Worm (Caenorhabditis elegans): ENCODE measurements around the gene W06D11.2.

W06D11.2 gene

DNA sequence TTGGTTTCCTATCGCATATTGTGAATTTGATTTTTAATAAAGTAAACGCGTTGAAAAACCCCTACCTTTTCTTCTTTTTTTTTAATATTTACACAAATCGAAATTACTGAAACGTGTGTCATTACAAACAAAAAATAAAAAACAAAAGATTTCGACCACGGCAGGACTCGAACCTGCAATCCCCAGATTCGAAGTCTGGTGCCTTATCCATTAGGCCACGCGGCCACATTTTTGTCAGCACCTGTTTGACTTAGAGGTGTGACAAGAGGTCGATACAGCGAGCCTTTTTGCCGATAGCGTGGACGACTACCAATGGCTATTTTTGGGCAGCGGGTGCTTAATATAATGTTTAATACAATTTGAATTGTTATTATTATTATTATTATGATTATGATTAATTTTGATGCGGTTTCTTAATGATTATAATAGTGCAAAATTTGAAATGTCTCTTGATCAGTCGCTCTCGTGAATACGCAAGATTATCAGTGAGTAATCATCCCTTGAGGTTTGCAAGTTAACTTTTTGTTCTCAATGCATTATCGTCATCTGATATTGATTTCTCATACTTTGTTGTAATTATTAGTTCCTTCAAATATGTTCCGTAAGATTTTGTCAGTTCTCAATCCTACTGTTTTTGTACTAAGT, 41.4 kb upstream of the W06D11.2 start, which contains the start of gene srd-44 (continued):
- TF ChIP-seq ceh-63 (GFP tag; optimal IDR thresholded peaks at IDR 0.05) (no peak), nhr-84 (tag; optimal IDR thresholded peaks at IDR 0.05) (no peak), lir-3 (tag; optimal IDR thresholded peaks at IDR 0.05; ENCODE audit: poor library complexity) (peak; percentile 48), elt-2 (tag; optimal IDR thresholded peaks at IDR 0.05) (no peak), nhr-71 (tag; optimal IDR thresholded peaks at IDR 0.05) (peak; percentile 31)

DNA sequence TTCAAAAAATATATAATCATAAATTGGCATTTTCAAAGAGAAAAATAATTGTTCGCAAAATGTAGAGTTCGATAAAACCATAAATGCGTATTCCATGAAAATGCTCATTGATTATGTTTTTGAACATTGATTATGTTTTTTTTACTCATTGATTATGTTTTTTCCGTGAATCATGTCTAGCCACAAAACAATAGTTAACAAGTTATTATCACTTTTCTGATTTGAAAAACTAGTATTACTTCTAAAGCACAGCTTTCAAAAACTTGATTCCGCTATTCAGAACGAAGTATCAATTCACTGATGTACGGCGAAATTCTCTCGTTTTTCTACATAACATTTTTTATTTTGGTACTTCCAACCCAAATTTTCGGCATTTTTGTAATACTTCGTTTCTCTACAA, 39.3 kb upstream of the W06D11.2 start, which contains the start of gene srd-48:
TSS of gene srd-48 (plus strand) at position 301 of the 400 bp plus-strand sequence.
- TF ChIP-seq mdl-1 (tag; optimal IDR thresholded peaks at IDR 0.05), result no peak
- no peak for TF ChIP-seq lin-13 (GFP tag; optimal IDR thresholded peaks at IDR 0.05)
- no peak for TF ChIP-seq unc-62 (GFP tag; optimal IDR thresholded peaks at IDR 0.05)
- TF ChIP-seq tbx-2 (tag; optimal IDR thresholded peaks at IDR 0.05), result no peak
- no peak for TF ChIP-seq fkh-10 (GFP tag; optimal IDR thresholded peaks at IDR 0.05)
- TF ChIP-seq nhr-84 (tag; optimal IDR thresholded peaks at IDR 0.05), result no peak
- TF ChIP-seq nhr-71 (tag; optimal IDR thresholded peaks at IDR 0.05), result no peak
- no peak for TF ChIP-seq lin-14 (GFP tag; optimal IDR thresholded peaks at IDR 0.05)
- no peak for TF ChIP-seq efl-1 (optimal IDR thresholded peaks at IDR 0.05)
- TF ChIP-seq efl-1 (GFP tag; optimal IDR thresholded peaks at IDR 0.05 in 1 of 2), result no peak
- TF ChIP-seq ceh-8 (GFP tag; optimal IDR thresholded peaks at IDR 0.05), result no peak
- no peak for TF ChIP-seq F16B12.6 (tag; optimal IDR thresholded peaks at IDR 0.05)
- no peak for TF ChIP-seq elt-2 (tag; optimal IDR thresholded peaks at IDR 0.05)
- no peak for TF ChIP-seq fkh-8 (tag; optimal IDR thresholded peaks at IDR 0.05)
- TF ChIP-seq mep-1 (tag; optimal IDR thresholded peaks at IDR 0.05), result no peak

DNA sequence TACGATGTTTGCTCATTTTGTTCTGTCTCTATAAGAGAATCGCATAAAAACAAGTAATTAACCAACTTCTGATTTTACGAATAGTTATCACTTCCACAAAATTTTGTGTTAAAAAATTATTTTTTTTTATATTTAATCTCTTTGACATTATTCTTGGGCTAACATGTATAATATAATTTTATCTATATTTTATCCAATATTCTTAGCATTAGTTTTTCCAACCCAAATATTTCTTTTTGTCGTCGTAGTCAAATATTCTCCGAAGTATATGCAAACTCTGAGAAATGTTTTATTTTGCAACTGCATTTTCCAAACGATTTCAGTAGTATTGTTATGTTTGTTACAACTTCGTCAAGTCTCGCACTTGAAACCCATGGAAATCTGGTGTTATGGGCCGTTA, 36.9 kb upstream of the W06D11.2 start, which contains the start of gene srd-47:
TSS of gene srd-47 (plus strand) at position 164 of the 400 bp plus-strand sequence.
- TF ChIP-seq efl-1 (optimal IDR thresholded peaks at IDR 0.05), result no peak
- peak in 1 of 2 experiments; percentile 70 for TF ChIP-seq efl-1 (GFP tag; optimal IDR thresholded peaks at IDR 0.05 in 1 of 2)
- TF ChIP-seq nhr-237 (tag; optimal IDR thresholded peaks at IDR 0.05), result no peak

DNA sequence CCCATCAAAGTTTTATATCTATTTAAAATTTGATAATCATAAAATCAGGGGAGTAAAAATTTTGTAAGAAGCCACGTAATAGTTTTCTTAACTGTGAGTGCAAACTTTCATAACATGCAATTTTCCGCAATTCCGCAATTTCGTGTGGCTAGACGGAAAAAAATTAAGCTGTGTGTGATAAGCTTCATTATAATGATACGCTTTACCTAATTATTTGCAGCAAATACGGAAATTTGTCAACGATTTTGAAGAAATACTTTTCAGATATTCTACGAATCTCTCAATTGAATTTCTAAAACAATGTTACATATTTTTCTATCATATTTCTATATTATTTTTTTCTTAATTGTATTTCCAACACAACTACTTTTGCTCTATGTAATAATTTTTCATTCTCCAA, 35.3 kb upstream of the W06D11.2 start, which contains the start of gene srd-46:
TSS of gene srd-46 (plus strand) at position 301 of the 400 bp plus-strand sequence.
- no peak for TF ChIP-seq sox-4 (tag; optimal IDR thresholded peaks at IDR 0.05)
- no peak for TF ChIP-seq swsn-7 (tag; optimal IDR thresholded peaks at IDR 0.05)
- no peak for TF ChIP-seq ceh-90 (tag; optimal IDR thresholded peaks at IDR 0.05)
- no peak for TF ChIP-seq ztf-4 (tag; optimal IDR thresholded peaks at IDR 0.05)
- TF ChIP-seq nhr-71 (tag; optimal IDR thresholded peaks at IDR 0.05), result peak; percentile 18
- TF ChIP-seq nhr-47 (tag; optimal IDR thresholded peaks at IDR 0.05), result no peak
- TF ChIP-seq lin-35 (GFP tag; optimal IDR thresholded peaks at IDR 0.05), result no peak
- no peak for TF ChIP-seq unc-62 (GFP tag; optimal IDR thresholded peaks at IDR 0.05)

DNA sequence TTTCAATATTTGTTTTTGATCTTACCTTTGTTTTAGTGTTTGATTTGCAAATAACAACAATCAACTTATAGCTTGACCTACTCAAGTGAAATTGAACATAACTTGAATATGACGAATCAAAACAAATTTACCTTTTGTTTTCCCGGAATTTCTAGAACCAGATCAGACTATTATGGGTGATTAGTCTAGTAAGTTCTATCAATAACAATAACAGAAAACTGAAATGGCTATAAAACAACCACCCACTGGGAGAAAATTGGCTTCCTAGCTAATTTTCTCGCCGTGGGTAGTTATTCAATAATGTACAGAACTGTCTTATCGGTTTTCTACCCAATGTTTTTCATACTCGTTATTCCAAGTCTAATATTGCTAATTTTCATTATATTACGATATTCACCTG, 32.1 kb upstream of the W06D11.2 start, which contains the start of gene srd-45:
TSS of gene srd-45 (plus strand) at position 301 of the 400 bp plus-strand sequence.
- TF ChIP-seq ceh-63 (GFP tag; optimal IDR thresholded peaks at IDR 0.05) (no peak), sptf-1 (tag; optimal IDR thresholded peaks at IDR 0.05) (no peak), nhr-84 (tag; optimal IDR thresholded peaks at IDR 0.05) (no peak)

DNA sequence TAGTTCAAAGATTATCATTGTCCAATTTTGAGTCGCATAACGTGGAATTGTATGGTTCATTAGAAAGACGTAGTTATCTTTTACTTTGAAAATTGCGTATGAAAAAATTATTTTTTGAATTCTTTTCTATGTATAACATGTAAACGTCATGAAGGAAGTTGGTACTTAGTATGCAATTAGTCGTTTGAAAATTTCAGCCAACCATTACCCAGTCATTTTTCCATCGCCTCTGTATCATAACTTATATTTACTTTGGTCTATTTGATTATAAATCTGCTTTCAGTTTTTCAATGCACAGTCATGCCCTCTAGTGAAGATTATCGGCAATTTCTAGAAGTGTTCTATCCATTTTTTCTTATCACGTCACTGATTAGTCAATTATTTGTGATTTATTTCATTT, 29.9 kb upstream of the W06D11.2 start, which contains the start of gene srd-41:
TSS of gene srd-41 (plus strand) at position 301 of the 400 bp plus-strand sequence.
- no peak for TF ChIP-seq efl-3 (GFP tag; optimal IDR thresholded peaks at IDR 0.05)
- no peak for TF ChIP-seq mab-9 (GFP tag; IDR thresholded peaks at IDR 0.05)
- no peak for TF ChIP-seq pax-3 (tag; optimal IDR thresholded peaks at IDR 0.05)
- TF ChIP-seq lin-13 (GFP tag; optimal IDR thresholded peaks at IDR 0.05), result no peak
- no peak for TF ChIP-seq mep-1 (tag; optimal IDR thresholded peaks at IDR 0.05)
- no peak for TF ChIP-seq nhr-28 (tag; optimal IDR thresholded peaks at IDR 0.05)
- TF ChIP-seq lir-3 (tag; optimal IDR thresholded peaks at IDR 0.05; ENCODE audit: poor library complexity), result no peak
- TF ChIP-seq efl-1 (optimal IDR thresholded peaks at IDR 0.05), result no peak
- TF ChIP-seq efl-1 (GFP tag; optimal IDR thresholded peaks at IDR 0.05 in 1 of 2), result no peak
- TF ChIP-seq mef-2 (tag; optimal IDR thresholded peaks at IDR 0.05), result no peak
- no peak for TF ChIP-seq snpc-4 (tag; optimal IDR thresholded peaks at IDR 0.05)
- TF ChIP-seq ceh-63 (GFP tag; optimal IDR thresholded peaks at IDR 0.05), result no peak
